Worm (Caenorhabditis elegans): ENCODE results near the gene nsph-4.3.

The nsph-4.3 gene

DNA sequence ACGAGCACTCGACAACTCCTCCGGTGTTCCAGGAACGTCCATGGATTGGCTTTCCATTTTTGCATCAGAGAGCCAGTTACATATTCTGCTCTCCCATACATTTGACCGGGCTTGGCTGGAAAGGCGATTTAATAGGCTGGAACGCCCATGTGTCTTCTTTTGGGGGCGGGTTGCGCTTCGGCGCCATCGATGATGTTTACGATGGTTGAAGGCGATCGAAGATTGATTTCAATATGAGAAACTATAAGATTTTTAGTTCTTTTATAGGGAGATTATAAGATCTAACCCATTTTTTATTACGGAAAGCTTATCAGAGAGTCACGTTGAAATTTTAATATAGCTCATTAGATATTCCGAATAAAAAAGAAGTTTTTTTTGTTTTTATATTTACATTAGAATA, at the start of gene nsph-4.3:
TSS of gene nsph-4.3 (minus strand) at position 101 of the 400 bp plus-strand sequence.
- TF ChIP-seq cog-1 (tag; optimal IDR thresholded peaks at IDR 0.05) = no peak
- TF ChIP-seq T22C8.4 (GFP tag; IDR thresholded peaks at IDR 0.05) = no peak
- TF ChIP-seq tab-1 (GFP tag; IDR thresholded peaks at IDR 0.05) = no peak

DNA sequence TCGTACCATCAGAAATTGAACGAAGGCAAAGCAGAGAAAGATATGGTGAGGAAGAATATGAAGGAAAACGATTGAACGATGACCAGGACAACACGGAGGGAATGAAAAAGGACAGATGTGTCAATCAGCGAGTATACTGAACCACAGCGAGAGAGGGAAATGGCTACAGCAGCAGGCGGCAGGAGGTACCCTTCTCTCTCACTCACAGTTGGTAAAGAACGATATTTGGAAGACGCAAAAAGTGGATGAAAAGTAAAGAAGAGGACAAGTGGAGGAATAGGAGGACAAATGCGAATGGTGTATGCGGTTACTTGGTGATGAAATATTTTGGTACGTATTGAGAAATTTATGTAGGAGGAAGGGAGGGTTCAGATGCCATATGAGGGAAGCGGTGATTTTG, 47.4 kb upstream of the nsph-4.3 start, which contains the start of gene ZK783.7:
TSS of gene ZK783.7 (plus strand) at position 246 of the 400 bp plus-strand sequence.
- TF ChIP-seq ztf-23 (GFP tag; IDR thresholded peaks at IDR 0.05) (0 out of 2 replicates have a peak, but pooled peaks have one; percentile 16), med-1 (GFP tag; optimal IDR thresholded peaks at IDR 0.05; ENCODE audit: insufficient read depth) (no peak), flt-1 (GFP tag; IDR thresholded peaks at IDR 0.05) (0 out of 2 replicates have a peak, but pooled peaks have one; percentile 40), klf-2 (GFP tag; conservative IDR thresholded peaks at IDR 0.05) (no peak), cog-1 (tag; optimal IDR thresholded peaks at IDR 0.05) (no peak), ref-1 (GFP tag; conservative IDR thresholded peaks at IDR 0.05) (no peak), tab-1 (GFP tag; IDR thresholded peaks at IDR 0.05) (no peak), ztf-29 (GFP tag; IDR thresholded peaks at IDR 0.05) (no peak), T22C8.4 (GFP tag; IDR thresholded peaks at IDR 0.05) (no peak)

DNA sequence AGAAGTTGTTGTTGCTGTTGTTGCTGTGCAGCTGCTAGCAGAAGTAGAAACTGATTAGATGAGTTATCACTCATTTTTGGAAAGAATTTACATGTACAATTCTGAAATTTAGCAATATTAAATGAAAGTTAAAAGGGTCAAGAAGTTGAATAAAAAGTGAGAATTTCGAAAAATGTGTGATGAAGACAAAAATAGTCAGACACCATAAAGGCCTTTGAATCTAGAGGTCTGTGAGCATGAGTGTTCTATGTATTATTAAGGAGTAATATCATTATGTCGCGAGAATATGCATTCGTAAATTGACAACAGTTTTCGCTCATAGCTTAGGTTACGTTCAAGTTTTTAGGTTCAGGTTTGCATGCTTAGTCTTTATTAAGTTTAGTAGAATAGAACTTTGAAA, 46.9 kb upstream of the nsph-4.3 start, which contains the start of gene baz-2:
TSS of gene baz-2 (minus strand) at position 101 of the 400 bp plus-strand sequence.
- TF ChIP-seq klf-2 (GFP tag; conservative IDR thresholded peaks at IDR 0.05) (no peak), ztf-23 (GFP tag; IDR thresholded peaks at IDR 0.05) (no peak), ztf-29 (GFP tag; IDR thresholded peaks at IDR 0.05) (no peak), flt-1 (GFP tag; IDR thresholded peaks at IDR 0.05) (no peak), med-1 (GFP tag; optimal IDR thresholded peaks at IDR 0.05; ENCODE audit: insufficient read depth) (no peak), cog-1 (tag; optimal IDR thresholded peaks at IDR 0.05) (no peak), ref-1 (GFP tag; conservative IDR thresholded peaks at IDR 0.05) (no peak), tab-1 (GFP tag; IDR thresholded peaks at IDR 0.05) (no peak), T22C8.4 (GFP tag; IDR thresholded peaks at IDR 0.05) (no peak)

DNA sequence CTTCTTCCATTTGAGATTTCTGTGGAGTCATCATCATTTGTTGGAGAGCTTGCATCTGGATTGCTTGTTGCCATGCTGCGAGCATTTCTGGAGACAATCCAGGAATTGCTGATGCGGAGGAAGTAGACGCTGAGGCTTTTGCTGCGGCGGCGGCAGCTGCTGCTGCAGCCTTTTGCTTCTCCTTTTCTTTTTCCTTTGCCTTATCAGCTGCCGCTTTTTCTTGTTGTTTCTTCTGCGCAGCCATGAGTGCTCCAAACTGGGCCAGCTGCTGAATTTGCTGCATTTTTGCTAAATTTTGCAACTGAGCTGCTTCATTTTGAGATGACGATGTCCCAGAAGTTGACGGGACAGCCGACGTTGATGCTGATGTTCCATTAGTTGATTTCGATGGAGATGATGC, 46.4 kb upstream of the nsph-4.3 start:
- TF ChIP-seq klf-2 (GFP tag; conservative IDR thresholded peaks at IDR 0.05) (no peak), flt-1 (GFP tag; IDR thresholded peaks at IDR 0.05) (peak; percentile 50; the same call in 1 of the 2 replicates)

DNA sequence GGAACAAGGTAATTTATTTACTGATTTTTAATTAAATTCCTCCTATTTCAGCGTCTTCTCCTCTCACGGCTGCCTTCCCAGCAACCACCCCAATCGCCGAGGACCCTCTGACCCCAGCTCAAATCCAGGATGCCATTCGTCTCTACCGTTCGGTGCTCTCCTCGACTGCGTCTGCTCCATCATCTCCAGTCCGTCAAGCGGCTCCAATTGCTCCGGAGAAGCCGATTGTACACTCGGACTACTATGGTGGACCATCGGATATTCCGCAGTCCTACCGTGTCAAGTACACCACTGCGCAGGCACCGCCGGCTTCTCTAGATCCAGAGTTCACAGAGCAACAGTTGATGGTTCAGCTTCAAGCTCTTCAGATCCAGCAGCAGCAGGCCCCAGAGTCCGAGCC, 39.8 kb upstream of the nsph-4.3 start:
- no peak for TF ChIP-seq tab-1 (GFP tag; IDR thresholded peaks at IDR 0.05)
- TF ChIP-seq ztf-29 (GFP tag; IDR thresholded peaks at IDR 0.05) = no peak
- TF ChIP-seq T22C8.4 (GFP tag; IDR thresholded peaks at IDR 0.05) = no peak

DNA sequence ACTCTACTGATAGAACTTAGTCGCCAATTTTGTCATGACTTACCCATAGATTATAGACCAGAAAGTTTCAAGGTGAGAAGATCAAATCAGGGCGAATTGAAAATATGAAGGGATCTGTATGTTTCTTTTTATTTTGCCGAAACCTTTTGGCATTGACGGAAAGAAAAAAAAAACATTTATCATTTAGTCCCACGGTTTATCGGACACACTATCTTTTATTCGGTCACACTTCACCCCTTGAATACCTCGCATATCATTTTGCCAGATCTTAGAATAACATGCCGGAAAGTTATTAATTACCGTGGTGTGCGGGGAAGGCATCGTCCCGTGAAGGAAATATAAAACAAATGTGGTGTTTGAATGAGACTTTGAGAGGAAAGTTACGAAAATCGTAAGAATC, 36.0 kb upstream of the nsph-4.3 start:
- TF ChIP-seq klf-2 (GFP tag; conservative IDR thresholded peaks at IDR 0.05) (no peak), ref-1 (GFP tag; conservative IDR thresholded peaks at IDR 0.05) (no peak), flt-1 (GFP tag; IDR thresholded peaks at IDR 0.05) (no peak), tab-1 (GFP tag; IDR thresholded peaks at IDR 0.05) (no peak), ztf-23 (GFP tag; IDR thresholded peaks at IDR 0.05) (no peak), T22C8.4 (GFP tag; IDR thresholded peaks at IDR 0.05) (no peak), ztf-29 (GFP tag; IDR thresholded peaks at IDR 0.05) (no peak), med-1 (GFP tag; optimal IDR thresholded peaks at IDR 0.05; ENCODE audit: insufficient read depth) (no peak), cog-1 (tag; optimal IDR thresholded peaks at IDR 0.05) (no peak)

DNA sequence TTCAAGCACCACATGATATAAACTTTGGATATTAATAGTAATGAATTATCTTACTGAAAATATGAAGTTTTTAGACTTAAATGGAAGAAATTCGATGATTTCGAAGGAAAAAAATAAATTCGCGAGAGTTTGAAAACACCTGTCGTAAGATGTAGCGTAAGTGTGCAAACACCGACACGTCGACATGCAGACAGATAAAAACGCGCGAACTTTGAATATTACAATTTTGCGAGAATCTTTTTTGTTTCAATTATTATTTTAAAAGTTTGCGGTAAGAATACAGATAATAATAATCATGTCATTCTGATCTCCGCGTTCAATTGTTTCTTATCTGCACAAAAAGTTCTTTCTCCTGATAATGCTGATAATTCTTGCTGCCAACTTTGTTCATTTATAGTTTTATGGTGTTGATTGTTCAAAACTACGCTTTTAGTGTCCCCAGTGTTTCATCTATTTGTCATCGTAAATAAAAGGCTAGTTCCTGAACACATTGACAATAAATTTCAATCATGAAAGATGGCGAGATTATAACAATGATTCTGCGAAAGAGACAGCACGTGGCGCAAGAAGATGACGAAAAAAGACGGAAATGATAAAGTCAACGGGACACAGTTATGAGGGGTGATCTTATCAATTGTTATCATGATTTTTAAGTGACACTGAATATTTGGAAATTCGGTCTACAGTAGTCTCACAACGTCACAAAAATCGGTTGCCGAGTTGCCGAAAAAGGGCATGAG, 35.0 kb upstream of the nsph-4.3 start:
- TF ChIP-seq ztf-23 (GFP tag; IDR thresholded peaks at IDR 0.05) = no peak
- TF ChIP-seq flt-1 (GFP tag; IDR thresholded peaks at IDR 0.05) = no peak
- TF ChIP-seq tab-1 (GFP tag; IDR thresholded peaks at IDR 0.05) = no peak
- no peak for TF ChIP-seq ztf-29 (GFP tag; IDR thresholded peaks at IDR 0.05)
- TF ChIP-seq ref-1 (GFP tag; conservative IDR thresholded peaks at IDR 0.05) = no peak
- TF ChIP-seq klf-2 (GFP tag; conservative IDR thresholded peaks at IDR 0.05) = no peak
- no peak for TF ChIP-seq med-1 (GFP tag; optimal IDR thresholded peaks at IDR 0.05; ENCODE audit: insufficient read depth)
- no peak for TF ChIP-seq T22C8.4 (GFP tag; IDR thresholded peaks at IDR 0.05)
- no peak for TF ChIP-seq cog-1 (tag; optimal IDR thresholded peaks at IDR 0.05)

DNA sequence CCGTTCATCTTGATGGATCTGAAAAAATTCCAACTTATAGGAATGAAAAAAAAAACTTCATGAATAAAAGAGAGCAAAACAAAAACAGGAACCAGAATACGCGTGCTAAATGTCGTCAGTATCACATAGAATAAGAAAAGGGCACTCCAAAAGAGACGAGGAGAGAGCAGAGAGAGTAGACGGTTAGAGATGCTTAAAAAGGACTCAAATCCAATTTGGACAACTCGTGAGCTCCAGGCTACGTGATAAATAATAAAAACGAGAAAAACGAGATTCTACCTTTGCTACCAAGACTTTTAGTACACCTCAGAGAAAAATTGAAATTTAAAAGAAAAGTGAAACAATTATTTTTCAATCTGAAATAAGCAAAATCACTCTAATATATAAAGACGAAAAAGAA, 34.0 kb upstream of the nsph-4.3 start, which contains the start of gene upp-1:
TSS of gene upp-1 (minus strand) at position 18 of the 400 bp plus-strand sequence.
- TF ChIP-seq ztf-23 (GFP tag; IDR thresholded peaks at IDR 0.05) (no peak), T22C8.4 (GFP tag; IDR thresholded peaks at IDR 0.05) (no peak), med-1 (GFP tag; optimal IDR thresholded peaks at IDR 0.05; ENCODE audit: insufficient read depth) (no peak), ref-1 (GFP tag; conservative IDR thresholded peaks at IDR 0.05) (no peak), ztf-29 (GFP tag; IDR thresholded peaks at IDR 0.05) (no peak), cog-1 (tag; optimal IDR thresholded peaks at IDR 0.05) (no peak), klf-2 (GFP tag; conservative IDR thresholded peaks at IDR 0.05) (no peak), tab-1 (GFP tag; IDR thresholded peaks at IDR 0.05) (no peak), flt-1 (GFP tag; IDR thresholded peaks at IDR 0.05) (no peak)

DNA sequence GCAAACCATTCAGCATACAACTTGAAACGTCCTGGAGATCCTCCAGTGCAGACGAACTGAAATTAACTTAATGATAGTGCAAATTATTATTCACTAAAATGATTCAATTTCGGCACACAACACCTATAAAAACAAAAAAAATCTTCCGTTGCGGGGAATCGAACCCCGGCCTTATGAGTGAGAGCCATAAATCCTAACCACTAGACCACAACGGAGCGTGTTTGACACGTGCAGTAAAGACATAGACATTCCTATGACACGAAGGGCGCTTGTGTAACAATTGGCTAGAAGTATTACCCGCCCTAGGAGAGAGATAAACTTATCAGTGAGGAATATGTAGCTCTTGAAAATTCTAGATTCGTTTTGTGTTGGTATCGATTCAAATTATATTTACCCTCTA, 32.9 kb upstream of the nsph-4.3 start:
- peak; percentile 76; the same call in 1 of the 2 replicates for TF ChIP-seq ztf-23 (GFP tag; IDR thresholded peaks at IDR 0.05)
- TF ChIP-seq ref-1 (GFP tag; conservative IDR thresholded peaks at IDR 0.05) = peak; percentile 78
- TF ChIP-seq klf-2 (GFP tag; conservative IDR thresholded peaks at IDR 0.05) = 0 out of 2 replicates have a peak, but pooled peaks have one; percentile 33
- TF ChIP-seq cog-1 (tag; optimal IDR thresholded peaks at IDR 0.05) = no peak
- TF ChIP-seq med-1 (GFP tag; optimal IDR thresholded peaks at IDR 0.05; ENCODE audit: insufficient read depth) = no peak
- TF ChIP-seq flt-1 (GFP tag; IDR thresholded peaks at IDR 0.05) = peak; percentile 93
- TF ChIP-seq tab-1 (GFP tag; IDR thresholded peaks at IDR 0.05) = peak; percentile 81; the same call in 1 of the 2 replicates
- TF ChIP-seq T22C8.4 (GFP tag; IDR thresholded peaks at IDR 0.05) = peak; percentile 71
- TF ChIP-seq ztf-29 (GFP tag; IDR thresholded peaks at IDR 0.05) = peak; percentile 32; the same call in 1 of the 2 replicates

DNA sequence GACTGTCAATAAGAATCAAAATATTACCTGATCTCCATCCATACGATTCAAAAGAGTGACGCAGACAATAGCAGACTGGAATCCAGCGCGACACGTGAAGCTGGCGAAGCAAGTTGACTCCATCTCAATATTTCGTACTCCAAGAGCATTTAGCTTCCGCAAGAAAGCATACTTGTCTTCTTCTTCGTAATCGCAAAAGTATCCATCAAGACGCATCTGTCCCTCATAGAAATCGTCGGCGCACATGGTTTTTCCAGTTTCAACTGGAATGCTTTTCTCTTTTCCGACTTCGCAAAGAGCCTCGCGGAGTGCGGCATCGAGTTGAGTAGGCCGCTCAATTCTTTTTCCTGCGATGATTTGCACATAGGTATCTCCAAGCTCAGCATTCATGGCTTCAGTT, 32.3 kb upstream of the nsph-4.3 start:
- TF ChIP-seq klf-2 (GFP tag; conservative IDR thresholded peaks at IDR 0.05) (no peak), ref-1 (GFP tag; conservative IDR thresholded peaks at IDR 0.05) (no peak), med-1 (GFP tag; optimal IDR thresholded peaks at IDR 0.05; ENCODE audit: insufficient read depth) (no peak), tab-1 (GFP tag; IDR thresholded peaks at IDR 0.05) (no peak), ztf-29 (GFP tag; IDR thresholded peaks at IDR 0.05) (no peak), ztf-23 (GFP tag; IDR thresholded peaks at IDR 0.05) (no peak), T22C8.4 (GFP tag; IDR thresholded peaks at IDR 0.05) (no peak), flt-1 (GFP tag; IDR thresholded peaks at IDR 0.05) (no peak), cog-1 (tag; optimal IDR thresholded peaks at IDR 0.05) (no peak)
